Fruit fly (Drosophila melanogaster) whole organism, prepupa: ENCODE data around the gene CG14810.

Experiments used
- Blimp-1 ChIP-seq: fragments of 200-800 bp; sonication (Bioruptor generic); optimal IDR thresholded peaks from 3 replicates; lab custom pipeline; 2017; ENCODE audit warnings: missing biosample characterization, missing genetic modification characterization, mild to moderate bottlenecking, moderate library complexity, missing genetic modification reagents
- CG11762 ChIP-seq: fragments of 200-800 bp; sonication (Bioruptor generic); optimal IDR thresholded peaks from 3 replicates; lab custom pipeline; 2016; ENCODE audit warnings: missing biosample characterization, missing genetic modification characterization; ENCODE audit not compliant: insufficient read depth
- CG1621 ChIP-seq: fragments of 200-800 bp; sonication (Bioruptor generic); optimal IDR thresholded peaks from 3 replicates; lab custom pipeline; 2018; ENCODE audit warnings: missing biosample characterization, mild to moderate bottlenecking, missing genetic modification characterization
- CG16779 ChIP-seq: fragments of 200-800 bp; sonication (Bioruptor generic); optimal IDR thresholded peaks from 3 replicates; lab custom pipeline; 2017; ENCODE audit warnings: missing biosample characterization, mild to moderate bottlenecking, missing genetic modification characterization
- CG31627 ChIP-seq: fragments of 200-800 bp; sonication (Bioruptor generic); optimal IDR thresholded peaks from 3 replicates; lab custom pipeline; 2016; ENCODE audit warnings: missing biosample characterization, missing genetic modification characterization
- CG34406 ChIP-seq: fragments of 200-800 bp; sonication (Bioruptor generic); optimal IDR thresholded peaks from 3 replicates; lab custom pipeline; 2016; ENCODE audit warnings: missing biosample characterization, missing genetic modification characterization
- CG3919 ChIP-seq: fragments of 200-800 bp; sonication (Bioruptor generic); optimal IDR thresholded peaks from 3 replicates; lab custom pipeline; 2016; ENCODE audit warnings: missing biosample characterization, missing genetic modification characterization
- CG6163 ChIP-seq: fragments of 200-800 bp; sonication (Bioruptor generic); IDR thresholded peaks from 3 replicates; pipeline ENCODE4 v1.3.6; 2022; ENCODE audit warnings: missing biosample characterization, missing genetic modification characterization
- CG6276 ChIP-seq: fragments of 200-800 bp; sonication (Bioruptor generic); optimal IDR thresholded peaks from 2 replicates; lab custom pipeline; 2017; ENCODE audit warnings: missing biosample characterization, mild to moderate bottlenecking, missing genetic modification characterization
- CG6792 ChIP-seq: fragments of 200-800 bp; sonication (Bioruptor generic); optimal IDR thresholded peaks from 3 replicates; lab custom pipeline; 2016; ENCODE audit warnings: missing biosample characterization, missing genetic modification characterization
- CG6854 ChIP-seq: fragments of 200-800 bp; sonication (Bioruptor generic); optimal IDR thresholded peaks from 2 replicates; lab custom pipeline; 2017; ENCODE audit warnings: missing biosample characterization, mild to moderate bottlenecking, missing genetic modification characterization
- CG8119 ChIP-seq: fragments of 200-800 bp; sonication (Bioruptor generic); IDR thresholded peaks from 3 replicates; pipeline ENCODE4 v1.3.6; 2022; ENCODE audit warnings: missing biosample characterization, missing genetic modification characterization
- CG8632 ChIP-seq: fragments of 200-800 bp; sonication (Bioruptor generic); optimal IDR thresholded peaks from 3 replicates; lab custom pipeline; 2016; ENCODE audit warnings: missing biosample characterization, missing genetic modification characterization
- CG9139 ChIP-seq: fragments of 200-800 bp; sonication (Bioruptor generic); optimal IDR thresholded peaks from 3 replicates; lab custom pipeline; 2017; ENCODE audit warnings: missing biosample characterization, mild to moderate bottlenecking, missing genetic modification characterization
- Eip75B ChIP-seq: fragments of 200-800 bp; sonication (Bioruptor generic); optimal IDR thresholded peaks from 3 replicates; lab custom pipeline; 2016; ENCODE audit warnings: missing biosample characterization, missing genetic modification characterization
- Eip78C ChIP-seq: fragments of 200-800 bp; sonication (Bioruptor generic); peaks from one replicate; lab custom pipeline; 2016; ENCODE audit warnings: missing biosample characterization, missing genetic modification characterization
- Eip93F ChIP-seq: fragments of 200-800 bp; sonication (Bioruptor generic); optimal IDR thresholded peaks from 2 replicates; lab custom pipeline; 2016; ENCODE audit warnings: missing biosample characterization, mild to moderate bottlenecking, missing genetic modification characterization
- Ets96B ChIP-seq: fragments of 200-800 bp; optimal IDR thresholded peaks from 2 replicates; lab custom pipeline; 2019; ENCODE audit warnings: missing biosample characterization, mild to moderate bottlenecking, missing genetic modification characterization, moderate library complexity
- Gug ChIP-seq: fragments of 200-800 bp; sonication (Bioruptor generic); IDR thresholded peaks from 2 replicates; pipeline ENCODE4 v1.3.6; 2022; ENCODE audit warnings: missing biosample characterization, missing genetic modification characterization
- Hr39 ChIP-seq: fragments of 200-800 bp; sonication (Bioruptor generic); optimal IDR thresholded peaks from 2 replicates; lab custom pipeline; 2016; ENCODE audit warnings: missing biosample characterization, missing genetic modification characterization
- Hr4 ChIP-seq: fragments of 200-800 bp; sonication (Bioruptor generic); optimal IDR thresholded peaks from 3 replicates; lab custom pipeline; 2016; ENCODE audit warnings: missing biosample characterization, missing genetic modification characterization
- Met ChIP-seq: fragments of 200-800 bp; sonication (Bioruptor generic); optimal IDR thresholded peaks from 3 replicates; lab custom pipeline; 2016; ENCODE audit warnings: missing biosample characterization, missing genetic modification characterization
- OdsH ChIP-seq: fragments of 200-800 bp; sonication (Bioruptor generic); optimal IDR thresholded peaks from 3 replicates; lab custom pipeline; 2016; ENCODE audit warnings: missing biosample characterization, missing genetic modification characterization
- Smox ChIP-seq: fragments of 200-800 bp; sonication (Bioruptor generic); optimal IDR thresholded peaks from 3 replicates; lab custom pipeline; 2016; ENCODE audit warnings: missing biosample characterization, missing genetic modification characterization
- Sox14 ChIP-seq: fragments of 200-800 bp; sonication (Bioruptor generic); optimal IDR thresholded peaks from 3 replicates; lab custom pipeline; 2016; ENCODE audit warnings: missing biosample characterization, missing genetic modification characterization
- Sox15 ChIP-seq: fragments of 200-800 bp; sonication (Bioruptor generic); optimal IDR thresholded peaks from 3 replicates; lab custom pipeline; 2016; ENCODE audit warnings: missing biosample characterization, missing genetic modification characterization
- acj6 ChIP-seq: fragments of 200-800 bp; sonication (Bioruptor generic); optimal IDR thresholded peaks from 3 replicates; lab custom pipeline; 2016; ENCODE audit warnings: missing biosample characterization, missing genetic modification characterization
- dsx ChIP-seq: fragments of 200-800 bp; optimal IDR thresholded peaks from 3 replicates; lab custom pipeline; 2019; ENCODE audit warnings: missing biosample characterization, mild to moderate bottlenecking, missing genetic modification characterization, moderate library complexity; ENCODE audit not compliant: poor library complexity, severe bottlenecking
- eg ChIP-seq: fragments of 200-800 bp; sonication (Bioruptor generic); IDR thresholded peaks from 3 replicates; pipeline ENCODE4 v1.3.6; 2022; ENCODE audit warnings: missing biosample characterization, missing genetic modification characterization
- fd59A ChIP-seq: fragments of 200-800 bp; sonication (Bioruptor generic); optimal IDR thresholded peaks from 2 replicates; lab custom pipeline; 2017; ENCODE audit warnings: missing biosample characterization, mild to moderate bottlenecking, missing genetic modification characterization, missing genetic modification reagents
- lz ChIP-seq: fragments of 200-800 bp; sonication (Bioruptor generic); optimal IDR thresholded peaks from 3 replicates; lab custom pipeline; 2016; ENCODE audit warnings: missing biosample characterization, missing genetic modification characterization
- net ChIP-seq: fragments of 200-800 bp; sonication (Bioruptor generic); optimal IDR thresholded peaks from 3 replicates; lab custom pipeline; 2016; ENCODE audit warnings: missing biosample characterization, missing genetic modification characterization
- spab ChIP-seq: fragments of 200-800 bp; sonication (Bioruptor generic); optimal IDR thresholded peaks from 2 replicates; lab custom pipeline; 2017; ENCODE audit warnings: missing biosample characterization, mild to moderate bottlenecking, missing genetic modification characterization, missing genetic modification reagents
- vri ChIP-seq: fragments of 200-800 bp; sonication (Bioruptor generic); optimal IDR thresholded peaks from 3 replicates; lab custom pipeline; 2016; ENCODE audit warnings: missing biosample characterization, mild to moderate bottlenecking, missing genetic modification characterization

The CG14810 gene

DNA sequence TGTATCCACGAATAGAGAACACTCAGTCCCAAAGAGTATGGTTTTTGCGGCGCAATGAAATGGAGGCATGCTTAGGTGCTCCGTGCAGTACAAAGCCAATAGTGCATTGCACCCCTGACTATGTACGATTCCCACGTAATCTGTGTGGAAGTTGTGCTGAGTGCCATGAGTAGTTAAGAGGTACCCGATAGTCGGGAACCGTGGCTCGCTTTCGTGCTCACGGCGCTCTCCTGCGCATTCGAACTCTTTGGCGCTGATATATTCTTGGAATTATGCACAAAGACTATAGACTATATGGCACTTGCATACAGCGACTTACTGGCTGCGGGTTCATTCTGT, 4.4 kb upstream of the CG14810 start (continued):
- TF ChIP-seq Sox15 (GFP tag; lab: Kevin White, UChicago) (peak; percentile 70), spab (GFP tag; lab: Kevin White, UChicago) (peak; percentile 63), CG8119 (peak; percentile 62; the same call in 2 of the 3 replicates), CG16779 (tag; lab: Kevin White, UChicago) (peak; percentile 48), Met (GFP tag; lab: Kevin White, UChicago) (peak; percentile 81), CG1621 (tag; lab: Kevin White, UChicago) (peak; percentile 51), dsx (GFP tag; lab: Kevin White, UChicago) (peak; percentile 57), Eip78C (GFP tag; lab: Kevin White, UChicago) (peak; percentile 93), OdsH (GFP tag; lab: Kevin White, UChicago) (peak; percentile 74), Ets96B (tag; lab: Kevin White, UChicago) (peak; percentile 65), CG34406 (GFP tag; lab: Kevin White, UChicago) (peak; percentile 74), Blimp-1 (GFP tag; lab: Kevin White, UChicago) (peak; percentile 43), CG9139 (GFP tag; lab: Kevin White, UChicago) (peak; percentile 53), Eip75B (peak; percentile 76), CG11762 (GFP tag; lab: Kevin White, UChicago) (peak; percentile 38), Hr39 (peak; percentile 82), Hr4 (GFP tag; lab: Kevin White, UChicago) (peak; percentile 51), fd59A (GFP tag; lab: Kevin White, UChicago) (peak; percentile 63), CG8632 (GFP tag; lab: Kevin White, UChicago) (peak; percentile 67), CG6163 (GFP tag; lab: Robert Waterston, UW) (peak; percentile 66), Sox14 (GFP tag; lab: Kevin White, UChicago) (peak; percentile 95), CG6276 (GFP tag; lab: Kevin White, UChicago) (peak; percentile 22), CG3919 (GFP tag; lab: Kevin White, UChicago) (peak; percentile 76)

DNA sequence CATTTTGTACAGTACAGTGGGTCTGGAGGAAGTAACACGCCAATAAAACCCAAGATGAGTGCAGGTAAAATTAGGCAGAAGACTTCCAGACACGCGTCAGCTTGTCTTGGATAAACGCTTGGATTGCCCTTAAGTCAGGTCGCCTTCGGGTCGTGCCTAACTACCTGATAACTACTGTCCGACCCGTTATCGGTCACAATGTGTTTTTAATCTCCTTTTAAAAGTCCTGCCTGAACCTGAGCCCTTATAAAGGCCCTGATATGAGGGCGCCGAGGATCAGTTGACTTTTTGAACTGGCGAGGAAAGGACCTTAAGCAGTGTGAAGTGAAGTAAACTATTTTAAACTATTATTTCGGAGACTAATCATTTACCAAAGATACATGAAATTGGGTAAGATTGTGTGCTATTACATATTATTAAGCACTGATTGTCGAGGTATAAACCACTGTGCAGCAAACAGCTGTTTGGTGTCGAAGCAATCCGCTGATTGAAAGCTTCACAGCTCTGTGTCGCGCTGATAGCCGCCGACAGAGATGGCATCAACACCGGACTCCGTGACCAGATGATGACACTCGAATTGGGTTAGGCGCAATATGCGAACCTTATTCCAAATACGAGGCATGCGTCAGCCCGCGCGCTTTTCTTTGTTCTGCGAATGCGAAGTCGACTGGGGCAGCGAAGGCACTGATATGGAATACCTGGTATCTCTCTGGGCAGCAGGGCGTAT, 3.9 kb upstream of the CG14810 start:
- TF ChIP-seq lz (GFP tag; lab: Kevin White, UChicago) = no peak
- no peak for TF ChIP-seq CG31627 (GFP tag; lab: Kevin White, UChicago)
- no peak for TF ChIP-seq net (GFP tag; lab: Kevin White, UChicago)
- no peak for TF ChIP-seq CG6276 (GFP tag; lab: Kevin White, UChicago)
- peak; percentile 75 for TF ChIP-seq Eip93F (GFP tag; lab: Kevin White, UChicago)

DNA sequence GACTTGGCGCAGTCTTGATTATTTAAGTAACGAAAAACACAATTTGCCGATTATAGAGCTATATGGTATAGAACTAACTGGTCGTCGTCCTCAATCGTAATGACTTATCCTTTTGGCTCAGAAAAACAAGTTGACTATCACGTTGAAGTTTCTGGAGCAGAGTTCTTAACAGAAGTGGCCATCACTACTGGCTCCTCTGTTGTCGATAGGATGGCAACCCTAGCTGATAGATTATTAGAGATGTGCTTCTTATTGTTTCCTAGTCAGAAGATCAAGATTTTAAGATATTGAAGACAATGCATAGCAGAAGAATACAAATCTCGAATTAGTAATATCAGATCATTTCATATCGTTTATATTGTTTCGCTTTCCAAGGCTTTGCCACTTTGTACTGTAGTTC, 2.1 kb upstream of the CG14810 start, which contains the start of gene CG14811:
Gene CG14811 (minus strand): TSS at position 101 of the 400 bp plus-strand sequence.
- TF ChIP-seq OdsH (GFP tag; lab: Kevin White, UChicago) (no peak), CG6792 (GFP tag; lab: Kevin White, UChicago) (no peak), CG1621 (tag; lab: Kevin White, UChicago) (no peak), Sox14 (GFP tag; lab: Kevin White, UChicago) (no peak), Sox15 (GFP tag; lab: Kevin White, UChicago) (no peak), acj6 (no peak), CG6854 (GFP tag; lab: Kevin White, UChicago) (no peak), CG8119 (no peak), vri (no peak), Gug (GFP tag; lab: Robert Waterston, UW) (no peak), CG8632 (GFP tag; lab: Kevin White, UChicago) (no peak), Eip75B (no peak), Smox (GFP tag; lab: Kevin White, UChicago) (no peak), dsx (GFP tag; lab: Kevin White, UChicago) (no peak), eg (GFP tag; lab: Robert Waterston, UW) (no peak), Blimp-1 (GFP tag; lab: Kevin White, UChicago) (no peak)
